Worm (Caenorhabditis elegans): ENCODE data around the gene srj-52.

srj-52 gene

DNA sequence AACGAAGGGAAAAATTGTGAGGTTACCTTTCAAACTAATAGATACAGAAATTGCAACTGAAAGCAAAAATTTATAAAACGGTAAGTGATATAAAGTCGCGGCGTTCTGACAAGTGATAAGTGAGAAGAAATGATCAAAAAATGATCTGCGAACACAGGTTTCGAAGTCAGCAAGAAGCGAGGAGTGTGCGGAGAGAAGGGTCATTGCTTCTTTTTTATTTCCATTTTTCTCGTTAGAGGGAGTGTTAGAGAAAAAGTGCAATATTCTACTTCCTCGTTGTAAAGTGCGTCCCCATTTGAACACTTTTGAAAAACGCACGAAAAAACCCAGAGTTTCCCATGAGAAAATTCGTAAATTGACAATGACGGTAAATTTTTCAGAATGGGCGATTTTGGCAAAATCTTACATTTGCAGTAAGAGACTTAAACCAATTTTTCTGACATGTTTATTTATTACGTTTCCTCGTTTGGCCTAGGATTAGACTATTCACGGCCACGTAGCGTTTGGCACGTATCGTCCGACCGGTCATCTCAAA is 19.2 kb downstream of the srj-52 start, which contains the start of the genes fbxa-72 and srx-21 (continued):
- no peak for TF ChIP-seq zag-1 (tag; optimal IDR thresholded peaks at IDR 0.05)
- TF ChIP-seq daf-19 (GFP tag; conservative IDR thresholded peaks at IDR 0.05), result no peak
- peak; percentile 44 for TF ChIP-seq mes-2 (tag; optimal IDR thresholded peaks at IDR 0.05; ENCODE audit: poor library complexity, severe bottlenecking)
- peak; percentile 62 for TF ChIP-seq pqm-1 (tag; optimal IDR thresholded peaks at IDR 0.05)

DNA sequence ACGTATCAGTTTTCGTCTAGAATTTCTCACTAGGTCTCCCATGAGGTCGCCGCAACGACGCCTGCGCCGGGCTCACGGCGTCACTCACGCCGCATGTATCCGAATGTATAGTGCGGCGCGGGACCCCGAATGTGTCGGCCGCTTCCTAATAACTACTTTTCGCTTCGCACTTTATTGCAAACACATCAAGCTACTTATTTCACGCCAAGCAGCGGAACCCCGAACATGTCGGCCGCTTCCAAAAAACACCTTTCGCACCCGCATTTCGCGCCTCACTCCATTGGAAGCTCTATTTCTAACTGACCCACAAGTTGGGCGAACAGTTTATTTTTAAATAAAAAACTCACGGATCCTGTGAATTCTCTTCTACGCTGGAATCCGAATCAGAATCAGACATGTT is 19.7 kb downstream of the srj-52 start:
- TF ChIP-seq lin-15B (tag; optimal IDR thresholded peaks at IDR 0.05) (no peak), daf-8 (GFP tag; IDR thresholded peaks at IDR 0.05) (no peak), nhr-25 (tag; optimal IDR thresholded peaks at IDR 0.05; ENCODE audit: borderline replicate concordance, insufficient read depth) (no peak), madf-5 (GFP tag; IDR thresholded peaks at IDR 0.05) (no peak), ceh-32 (tag; optimal IDR thresholded peaks at IDR 0.05; ENCODE audit: poor library complexity) (no peak), nhr-77 (tag; optimal IDR thresholded peaks at IDR 0.05) (no peak), lin-39 (tag; optimal IDR thresholded peaks at IDR 0.05) (no peak)

DNA sequence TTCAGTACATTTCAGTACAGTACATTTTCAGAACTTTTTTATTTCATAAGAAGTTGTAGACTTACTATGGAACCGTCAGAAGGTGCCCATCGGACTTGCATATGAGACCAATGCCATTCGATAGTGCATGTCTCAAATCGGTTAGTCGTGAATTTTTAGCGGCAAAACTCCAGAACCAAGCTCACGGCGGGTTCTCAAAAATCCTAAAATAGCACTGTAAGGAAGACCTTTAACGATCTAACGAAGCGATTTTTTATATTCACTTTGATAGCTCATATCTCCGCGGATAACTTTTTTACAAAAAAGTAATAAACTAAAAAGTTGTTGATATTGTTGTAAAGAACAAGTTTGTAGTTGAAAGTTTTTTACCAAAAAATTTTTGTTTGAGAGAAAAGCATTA is 21.6 kb downstream of the srj-52 start, which contains the start of gene sru-25:
Gene sru-25 (minus strand): TSS at position 101 of the 400 bp plus-strand sequence.
- TF ChIP-seq lin-1 (GFP tag; IDR thresholded peaks at IDR 0.05), result no peak
- no peak for TF ChIP-seq ctbp-1 (GFP tag; IDR thresholded peaks at IDR 0.05)
- no peak for TF ChIP-seq pha-4 (GFP tag; IDR thresholded peaks at IDR 0.05)
- TF ChIP-seq pha-4 (tag; optimal IDR thresholded peaks at IDR 0.05), result no peak
- no peak for TF ChIP-seq nhr-42 (GFP tag; IDR thresholded peaks at IDR 0.05)
- TF ChIP-seq egl-27 (tag; optimal IDR thresholded peaks at IDR 0.05), result no peak
- no peak for TF ChIP-seq mxl-2 (GFP tag; conservative IDR thresholded peaks at IDR 0.05)
- no peak for TF ChIP-seq nhr-102 (tag; optimal IDR thresholded peaks at IDR 0.05)
- no peak for TF ChIP-seq ceh-44 (GFP tag; IDR thresholded peaks at IDR 0.05)
- no peak for TF ChIP-seq vab-7 (GFP tag; IDR thresholded peaks at IDR 0.05)

DNA sequence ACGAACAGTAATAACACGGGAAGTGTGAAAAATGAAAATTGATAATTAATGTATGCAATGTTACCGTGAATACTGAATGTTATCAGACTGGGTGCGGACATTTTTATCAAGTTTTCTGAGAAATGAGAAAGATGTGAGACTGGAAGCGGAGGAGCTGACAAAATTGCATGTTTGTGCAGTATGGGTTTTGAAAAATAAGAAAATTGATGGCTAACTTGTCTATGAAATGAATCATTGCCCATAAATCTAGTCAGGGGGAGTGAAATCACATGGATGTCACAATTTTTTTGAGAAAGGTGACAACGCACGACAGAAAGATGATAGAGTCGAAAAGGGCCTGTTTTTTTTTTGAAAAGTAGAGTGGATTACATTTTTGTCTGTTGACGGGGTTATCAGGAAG is 24.5 kb downstream of the srj-52 start, which contains the start of gene sru-24:
Gene sru-24 (minus strand): TSS at position 101 of the 400 bp plus-strand sequence.
- no peak for TF ChIP-seq egl-27 (tag; optimal IDR thresholded peaks at IDR 0.05)
- TF ChIP-seq ceh-44 (GFP tag; IDR thresholded peaks at IDR 0.05), result no peak
- no peak for TF ChIP-seq unc-39 (tag; optimal IDR thresholded peaks at IDR 0.05)
- no peak for TF ChIP-seq ctbp-1 (GFP tag; IDR thresholded peaks at IDR 0.05)
- no peak for TF ChIP-seq D1046.2 (GFP tag; IDR thresholded peaks at IDR 0.05)
- no peak for TF ChIP-seq nhr-111 (GFP tag; optimal IDR thresholded peaks at IDR 0.05)
- TF ChIP-seq skn-1 (tag; optimal IDR thresholded peaks at IDR 0.05), result no peak

DNA sequence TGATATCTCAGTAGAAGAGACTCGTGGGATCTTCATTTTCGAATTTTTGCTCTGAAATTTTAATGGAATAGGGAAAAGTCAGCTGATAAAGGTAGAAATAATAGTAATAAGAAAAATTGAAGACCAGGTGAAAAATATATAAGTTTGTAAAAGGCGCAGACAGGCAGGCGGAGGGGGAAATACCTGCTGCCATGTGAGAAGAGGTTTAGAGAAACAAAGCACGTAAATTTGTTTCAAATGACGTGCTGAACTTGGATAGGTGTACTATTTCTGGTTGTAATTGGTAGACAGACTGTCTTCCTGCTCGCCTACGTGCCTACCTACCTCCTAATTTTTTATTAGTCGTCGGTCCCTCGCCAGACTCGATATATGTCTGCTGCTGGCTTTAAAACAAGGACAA is 28.4 kb downstream of the srj-52 start, which contains the start of gene nhr-180:
Gene nhr-180 (minus strand): TSS at position 52 of the 400 bp plus-strand sequence.
- TF ChIP-seq zip-2 (tag; optimal IDR thresholded peaks at IDR 0.05) (no peak), Y105C5A.15 (GFP tag; IDR thresholded peaks at IDR 0.05) (no peak), lin-29 (GFP tag; IDR thresholded peaks at IDR 0.05) (no peak), aha-1 (tag) (peak; percentile 13), dpl-1 (GFP tag; optimal IDR thresholded peaks at IDR 0.05) (no peak), ceh-44 (GFP tag; IDR thresholded peaks at IDR 0.05) (no peak), Y48G9A.11 (GFP tag; IDR thresholded peaks at IDR 0.05) (no peak), pha-4 (GFP tag; IDR thresholded peaks at IDR 0.05) (no peak), pha-4 (tag; optimal IDR thresholded peaks at IDR 0.05) (no peak), aly-2 (tag; optimal IDR thresholded peaks at IDR 0.05) (no peak), nhr-237 (tag; optimal IDR thresholded peaks at IDR 0.05) (no peak), snpc-1.2 (GFP tag; IDR thresholded peaks at IDR 0.05) (no peak), snpc-4 (tag; optimal IDR thresholded peaks at IDR 0.05) (no peak), saeg-2 (GFP tag; IDR thresholded peaks at IDR 0.05) (no peak), nhr-28 (tag; optimal IDR thresholded peaks at IDR 0.05) (peak; percentile 39), F26F4.8 (GFP tag; conservative IDR thresholded peaks at IDR 0.05) (no peak), sdz-12 (GFP tag; optimal IDR thresholded peaks at IDR 0.05) (no peak), nhr-77 (tag; optimal IDR thresholded peaks at IDR 0.05) (peak; percentile 6), ZK546.5 (tag; optimal IDR thresholded peaks at IDR 0.05) (no peak), mdl-1 (tag; optimal IDR thresholded peaks at IDR 0.05) (peak; percentile 37 to 74), lin-15B (tag; optimal IDR thresholded peaks at IDR 0.05) (no peak), hlh-30 (tag; optimal IDR thresholded peaks at IDR 0.05; ENCODE audit: insufficient read depth) (peak; percentile 69), hmg-1.1 (GFP tag; IDR thresholded peaks at IDR 0.05) (0 out of 2 replicates have a peak, but pooled peaks have one; percentile 12), Y75B8A.6 (GFP tag; IDR thresholded peaks at IDR 0.05) (no peak)

All from whole organism, L4 larva.